Worm (Caenorhabditis elegans) whole organism, mixed stage, embryonic: ENCODE results near the gene C29F7.3.

Source experiments
- blmp-1 ChIP-seq: fragments of 150-350 bp; optimal IDR thresholded peaks from 2 replicates; lab custom pipeline; 2014; ENCODE audit warnings: missing biosample characterization, missing genetic modification characterization
- ceh-43 ChIP-seq: fragments of 200-800 bp; sonication (Bioruptor generic); optimal IDR thresholded peaks from 2 replicates; lab custom pipeline; 2018; ENCODE audit warnings: mild to moderate bottlenecking, missing genetic modification characterization, moderate library complexity, missing compliant biosample characterization
- ces-1 ChIP-seq: fragments of 150-350 bp; optimal IDR thresholded peaks from 2 replicates; lab custom pipeline; 2014; ENCODE audit warnings: missing biosample characterization, missing genetic modification reagents, missing genetic modification characterization
- elt-1 ChIP-seq: sonication (generic microtip); optimal IDR thresholded peaks from 2 replicates; lab custom pipeline; 2017; ENCODE audit warnings: missing genetic modification characterization, mild to moderate bottlenecking, missing compliant biosample characterization, antibody characterized with exemption, moderate library complexity, borderline replicate concordance; ENCODE audit not compliant: insufficient read depth
- hlh-1 ChIP-seq: fragments of 150-350 bp; optimal IDR thresholded peaks from 2 replicates; lab custom pipeline; 2014; ENCODE audit warnings: missing biosample characterization, missing genetic modification reagents, missing genetic modification characterization
- lin-13 ChIP-seq: fragments of 150-350 bp; optimal IDR thresholded peaks from 2 replicates; lab custom pipeline; 2014; ENCODE audit warnings: missing biosample characterization, missing genetic modification characterization
- mep-1 ChIP-seq: fragments of 150-350 bp; optimal IDR thresholded peaks from 2 replicates; lab custom pipeline; 2017; ENCODE audit warnings: missing biosample characterization, missing genetic modification reagents, missing genetic modification characterization, inconsistent platforms
- nhr-12 ChIP-seq: fragments of 150-350 bp; optimal IDR thresholded peaks from 2 replicates; lab custom pipeline; 2014; ENCODE audit warnings: missing biosample characterization, missing genetic modification characterization
- nhr-28 ChIP-seq: fragments of 150-350 bp; optimal IDR thresholded peaks from 2 replicates; lab custom pipeline; 2014; ENCODE audit warnings: missing biosample characterization, missing genetic modification characterization
- pha-4 ChIP-seq: fragments of 150-350 bp; optimal IDR thresholded peaks from 2 replicates; lab custom pipeline; 2018; ENCODE audit warnings: missing biosample characterization, missing genetic modification reagents, missing genetic modification characterization
- snpc-4 ChIP-seq: fragments of 150-350 bp; optimal IDR thresholded peaks from 2 replicates; lab custom pipeline; 2014; ENCODE audit warnings: missing biosample characterization, missing genetic modification characterization
- unc-39 ChIP-seq: fragments of 150-350 bp; optimal IDR thresholded peaks from 2 replicates; lab custom pipeline; 2014; ENCODE audit warnings: missing biosample characterization, missing genetic modification characterization
- unc-62 ChIP-seq: fragments of 150-350 bp; optimal IDR thresholded peaks from 2 replicates; lab custom pipeline; 2014; ENCODE audit warnings: missing biosample characterization, missing genetic modification reagents, missing genetic modification characterization
- ztf-11 ChIP-seq: fragments of 150-350 bp; optimal IDR thresholded peaks from 2 replicates; lab custom pipeline; 2014; ENCODE audit warnings: missing biosample characterization, missing genetic modification characterization

DNA sequence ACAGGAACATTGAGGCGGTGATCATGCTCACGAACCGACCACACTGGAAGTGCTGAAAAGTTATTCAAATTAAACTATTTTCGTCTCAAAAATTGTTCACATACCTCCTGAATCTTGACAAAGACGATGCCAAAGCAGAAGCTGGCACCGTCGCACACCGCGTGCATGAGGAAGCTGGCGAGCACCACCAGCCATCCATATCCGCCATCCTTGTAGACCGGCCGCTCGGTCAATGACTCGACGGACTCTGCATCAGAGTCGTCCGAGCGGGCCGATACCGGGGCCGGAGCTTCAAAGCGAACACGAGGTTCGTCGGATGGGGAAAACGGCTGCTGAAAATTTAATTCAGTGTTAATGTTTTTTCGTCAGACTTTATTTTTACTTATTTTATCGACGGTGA is 43.5 kb downstream of the C29F7.3 start:
- TF ChIP-seq blmp-1 (tag; lab: Kevin White, UChicago) (no peak), nhr-12 (tag; lab: Kevin White, UChicago) (no peak), nhr-28 (tag; lab: Kevin White, UChicago) (no peak), pha-4 (tag; lab: Kevin White, UChicago) (no peak), ces-1 (GFP tag; lab: Kevin White, UChicago) (no peak), lin-13 (tag; lab: Kevin White, UChicago) (no peak), unc-39 (tag; lab: Kevin White, UChicago) (no peak), snpc-4 (tag; lab: Kevin White, UChicago) (no peak), hlh-1 (tag; lab: Kevin White, UChicago) (no peak), ztf-11 (tag; lab: Kevin White, UChicago) (no peak), elt-1 (no peak), unc-62 (no peak), ceh-43 (GFP tag; lab: Kevin White, UChicago) (no peak), mep-1 (no peak)
